Worm (Caenorhabditis elegans) whole organism, L3 larva: ENCODE results near the gene F44G4.3.

Source experiments
- ZK546.5 ChIP-seq: sonication (generic microtip); optimal IDR thresholded peaks from 2 replicates; lab custom pipeline; 2017; ENCODE audit warnings: missing biosample characterization, missing genetic modification characterization
- ama-1 ChIP-seq: fragments of 150-350 bp; optimal IDR thresholded peaks from 2 replicates; lab custom pipeline; 2018
- ceh-9 ChIP-seq: sonication (generic microtip); optimal IDR thresholded peaks from 2 replicates; lab custom pipeline; 2018; ENCODE audit warnings: missing biosample characterization, missing genetic modification characterization
- egl-27 ChIP-seq: sonication (generic microtip); optimal IDR thresholded peaks from 4 replicates; lab custom pipeline; 2017; ENCODE audit warnings: missing biosample characterization, missing genetic modification reagents, missing genetic modification characterization
- elt-1 ChIP-seq: fragments of 150-350 bp; optimal IDR thresholded peaks from 2 replicates; lab custom pipeline; 2014; ENCODE audit warnings: missing biosample characterization, missing genetic modification characterization
- fkh-10 ChIP-seq: sonication (generic microtip); optimal IDR thresholded peaks from 2 replicates; lab custom pipeline; 2017; ENCODE audit warnings: missing biosample characterization, missing genetic modification reagents, missing genetic modification characterization
- fos-1 ChIP-seq: fragments of 150-350 bp; optimal IDR thresholded peaks from 2 replicates; lab custom pipeline; 2014; ENCODE audit warnings: missing biosample characterization, missing genetic modification characterization
- lin-15B ChIP-seq: fragments of 150-350 bp; optimal IDR thresholded peaks from 2 replicates; lab custom pipeline; 2014; ENCODE audit warnings: missing biosample characterization, missing genetic modification characterization
- lin-39 ChIP-seq: fragments of 150-350 bp; optimal IDR thresholded peaks from 2 replicates; lab custom pipeline; 2018; ENCODE audit warnings: missing biosample characterization, missing genetic modification reagents, missing genetic modification characterization
- nhr-76 ChIP-seq: fragments of 150-350 bp; sonication (generic microtip); optimal IDR thresholded peaks from 5 replicates; lab custom pipeline; 2014; ENCODE audit warnings: missing biosample characterization, missing genetic modification characterization
- skn-1 ChIP-seq: fragments of 150-350 bp; optimal IDR thresholded peaks from 2 replicates; lab custom pipeline; 2014; ENCODE audit warnings: missing biosample characterization, missing genetic modification characterization
- unc-39 ChIP-seq: sonication (generic microtip); optimal IDR thresholded peaks from 4 replicates; lab custom pipeline; 2017; ENCODE audit warnings: missing biosample characterization, missing genetic modification characterization
- zag-1 ChIP-seq: fragments of 150-350 bp; optimal IDR thresholded peaks from 2 replicates; lab custom pipeline; 2014; ENCODE audit warnings: missing biosample characterization, missing genetic modification characterization
- ztf-11 ChIP-seq: fragments of 150-350 bp; optimal IDR thresholded peaks from 2 replicates; lab custom pipeline; 2014; ENCODE audit warnings: missing biosample characterization, missing genetic modification characterization

DNA sequence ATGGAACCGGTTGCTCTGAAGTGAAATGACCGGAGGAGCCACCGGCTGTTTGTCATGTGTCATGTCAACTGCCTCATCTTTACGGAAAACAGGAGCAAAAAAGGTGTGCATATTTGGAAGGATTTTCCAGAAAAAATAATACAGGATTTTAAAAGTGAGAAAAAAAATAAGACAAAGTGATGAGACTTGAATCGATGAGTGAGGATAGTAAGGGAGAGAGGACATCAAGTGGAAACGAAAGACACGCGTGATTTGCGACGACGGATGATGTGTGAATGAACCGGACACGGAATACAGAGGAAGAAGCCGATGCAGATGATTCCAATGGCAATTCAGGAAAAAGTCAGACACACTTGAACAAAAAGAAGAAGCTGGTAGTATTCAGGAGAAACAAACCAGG lies 26.9 kb upstream of the F44G4.3 start:
- no peak for TF ChIP-seq lin-15B
- no peak for TF ChIP-seq ZK546.5 (tag; lab: Kevin White, UChicago)
- TF ChIP-seq egl-27 (tag; lab: Kevin White, UChicago) = no peak
- no peak for TF ChIP-seq zag-1 (tag; lab: Kevin White, UChicago)
- no peak for TF ChIP-seq unc-39 (tag; lab: Kevin White, UChicago)
- TF ChIP-seq fos-1 = no peak
- TF ChIP-seq ztf-11 = no peak
- TF ChIP-seq ceh-9 (tag; lab: Kevin White, UChicago) = no peak
- no peak for TF ChIP-seq skn-1
- TF ChIP-seq ama-1 (lab: Kevin White, UChicago) = no peak
- TF ChIP-seq nhr-76 (tag; lab: Kevin White, UChicago) = no peak
- no peak for TF ChIP-seq fkh-10 (GFP tag; lab: Kevin White, UChicago)
- no peak for TF ChIP-seq elt-1 (tag; lab: Kevin White, UChicago)
- no peak for TF ChIP-seq lin-39 (tag; lab: Kevin White, UChicago)
